Worm (Caenorhabditis elegans) whole organism, L4 larva: ENCODE results near the gene kin-21.

Source experiments
- D1046.2 ChIP-seq: fragments of 200-800 bp; sonication (Bioruptor generic); IDR thresholded peaks from 2 replicates; pipeline ENCODE4 v1.3.6; 2022; ENCODE audit warnings: missing genetic modification characterization, missing compliant biosample characterization
- F10B5.3 ChIP-seq: sonication (generic microtip); optimal IDR thresholded peaks from 2 replicates; lab custom pipeline; 2016; ENCODE audit warnings: mild to moderate bottlenecking, missing genetic modification characterization, missing compliant biosample characterization
- F26F4.8 ChIP-seq: fragments of 200-800 bp; sonication (Bioruptor generic); conservative IDR thresholded peaks from 2 replicates; pipeline ENCODE4 v1.3.6; 2022; ENCODE audit warnings: missing genetic modification characterization, missing compliant biosample characterization
- F37D6.2 ChIP-seq: sonication (generic microtip); optimal IDR thresholded peaks from 2 replicates; lab custom pipeline; 2016; ENCODE audit warnings: mild to moderate bottlenecking, missing genetic modification characterization, missing compliant biosample characterization
- F49E8.2 ChIP-seq: sonication (generic microtip); optimal IDR thresholded peaks from 2 replicates; lab custom pipeline; 2016; ENCODE audit warnings: missing compliant biosample characterization, mild to moderate bottlenecking, missing genetic modification characterization, borderline replicate concordance
- Y5F2A.4 ChIP-seq: fragments of 200-800 bp; sonication (Bioruptor generic); optimal IDR thresholded peaks from 2 replicates; lab custom pipeline; 2018; ENCODE audit warnings: mild to moderate bottlenecking, missing genetic modification characterization, missing compliant biosample characterization
- ZK337.2 ChIP-seq: fragments of 200-800 bp; sonication (Bioruptor generic); IDR thresholded peaks from 2 replicates; pipeline ENCODE4 v1.3.6; 2022; ENCODE audit warnings: missing genetic modification reagents, missing genetic modification characterization, missing compliant biosample characterization
- aly-2 ChIP-seq: sonication (generic microtip); optimal IDR thresholded peaks from 2 replicates; lab custom pipeline; 2018; ENCODE audit warnings: missing biosample characterization, missing genetic modification characterization
- arid-1 ChIP-seq: fragments of 200-800 bp; sonication (Bioruptor generic); conservative IDR thresholded peaks from 2 replicates; pipeline ENCODE4 v1.3.6; 2022; ENCODE audit warnings: missing genetic modification reagents, missing genetic modification characterization, missing compliant biosample characterization
- ceh-28 ChIP-seq: fragments of 150-350 bp; optimal IDR thresholded peaks from 2 replicates; lab custom pipeline; 2014; ENCODE audit warnings: missing biosample characterization, missing genetic modification reagents, missing genetic modification characterization
- ceh-32 ChIP-seq: sonication (generic microtip); optimal IDR thresholded peaks from 2 replicates; lab custom pipeline; 2016; ENCODE audit warnings: mild to moderate bottlenecking, missing genetic modification characterization, missing compliant biosample characterization; ENCODE audit not compliant: poor library complexity
- ceh-82 ChIP-seq: sonication (generic microtip); optimal IDR thresholded peaks from 2 replicates; lab custom pipeline; 2017; ENCODE audit warnings: missing biosample characterization, missing genetic modification characterization
- ces-1 ChIP-seq: fragments of 150-350 bp; sonication (generic microtip); optimal IDR thresholded peaks from 4 replicates; lab custom pipeline; 2014; ENCODE audit warnings: missing biosample characterization, missing genetic modification reagents, missing genetic modification characterization
- cey-2 ChIP-seq: sonication (generic microtip); optimal IDR thresholded peaks from 3 replicates; lab custom pipeline; 2017; ENCODE audit warnings: missing genetic modification characterization, mild to moderate bottlenecking, missing compliant biosample characterization, antibody characterized with exemption, borderline replicate concordance; ENCODE audit not compliant: insufficient read depth
- daf-12 ChIP-seq: fragments of 150-350 bp; optimal IDR thresholded peaks from 2 replicates; lab custom pipeline; 2014; ENCODE audit warnings: missing biosample characterization, missing genetic modification reagents, missing genetic modification characterization
- dmd-6 ChIP-seq: fragments of 200-800 bp; sonication (Bioruptor generic); IDR thresholded peaks from 2 replicates; pipeline ENCODE4 v1.3.6; 2022; ENCODE audit warnings: missing genetic modification reagents, missing genetic modification characterization, missing compliant biosample characterization
- dve-1 ChIP-seq: sonication (generic microtip); optimal IDR thresholded peaks from 2 replicates; lab custom pipeline; 2017; ENCODE audit warnings: antibody characterized with exemption, mild to moderate bottlenecking, missing genetic modification characterization, missing compliant biosample characterization; ENCODE audit not compliant: insufficient read depth
- egl-43 ChIP-seq: fragments of 200-800 bp; sonication (Bioruptor generic); IDR thresholded peaks from 2 replicates; pipeline ENCODE4 v1.3.6; 2022; ENCODE audit warnings: missing genetic modification reagents, missing genetic modification characterization, missing compliant biosample characterization
- fos-1 ChIP-seq: fragments of 150-350 bp; optimal IDR thresholded peaks from 2 replicates; lab custom pipeline; 2014; ENCODE audit warnings: missing biosample characterization, missing genetic modification characterization
- jun-1 ChIP-seq: fragments of 150-350 bp; optimal IDR thresholded peaks from 2 replicates; lab custom pipeline; 2014; ENCODE audit warnings: missing biosample characterization, missing genetic modification reagents, missing genetic modification characterization
- lin-1 ChIP-seq: fragments of 200-800 bp; sonication (Bioruptor generic); IDR thresholded peaks from 2 replicates; pipeline ENCODE4 v1.3.6; 2022; ENCODE audit warnings: missing genetic modification reagents, missing genetic modification characterization, missing compliant biosample characterization
- lin-15B ChIP-seq: fragments of 150-350 bp; sonication (generic microtip); optimal IDR thresholded peaks from 3 replicates; lab custom pipeline; 2014; ENCODE audit warnings: missing biosample characterization, missing genetic modification characterization
- lin-29 ChIP-seq: fragments of 200-800 bp; sonication (Bioruptor generic); IDR thresholded peaks from 2 replicates; pipeline ENCODE4 v1.3.6; 2022; ENCODE audit warnings: missing genetic modification reagents, missing genetic modification characterization, missing compliant biosample characterization
- lin-39 ChIP-seq: fragments of 150-350 bp; optimal IDR thresholded peaks from 2 replicates; lab custom pipeline; 2014; ENCODE audit warnings: missing biosample characterization, missing genetic modification reagents, missing genetic modification characterization
- lsy-2 ChIP-seq, 2 experiments: fragments of 150-350 bp in 1 of 2; sonication (generic microtip) in 1 of 2; optimal IDR thresholded peaks; 2 replicates each; lab custom pipeline; 2014 to 2017; ENCODE audit warnings: missing biosample characterization in 2 of 2, missing genetic modification characterization in 2 of 2
- mep-1 ChIP-seq: fragments of 150-350 bp; sonication (generic microtip); optimal IDR thresholded peaks from 3 replicates; lab custom pipeline; 2014; ENCODE audit warnings: missing biosample characterization, missing genetic modification characterization
- mes-2 ChIP-seq: sonication (generic microtip); optimal IDR thresholded peaks from 2 replicates; lab custom pipeline; 2016; ENCODE audit warnings: missing genotype, mild to moderate bottlenecking, missing genetic modification characterization, missing compliant biosample characterization; ENCODE audit not compliant: poor library complexity, severe bottlenecking
- nhr-11 ChIP-seq: fragments of 150-350 bp; optimal IDR thresholded peaks from 2 replicates; lab custom pipeline; 2014; ENCODE audit warnings: missing biosample characterization, missing genetic modification characterization
- nhr-28 ChIP-seq: fragments of 150-350 bp; optimal IDR thresholded peaks from 2 replicates; lab custom pipeline; 2014; ENCODE audit warnings: missing biosample characterization, missing genetic modification characterization
- pha-4 ChIP-seq, 2 experiments: fragments of 150-350 bp in 1 of 2; fragments of 200-800 bp in 1 of 2; sonication (Bioruptor generic) in 1 of 2; IDR thresholded peaks in 1 of 2; optimal IDR thresholded peaks in 1 of 2; 2 replicates each; pipeline versions ENCODE4 v1.3.6 to Lab custom; 2014 to 2022; ENCODE audit warnings: missing genetic modification characterization in 2 of 2, missing genetic modification reagents in 2 of 2, missing biosample characterization in 1 of 2, missing compliant biosample characterization in 1 of 2
- pqm-1 ChIP-seq: sonication (generic microtip); optimal IDR thresholded peaks from 2 replicates; lab custom pipeline; 2017; ENCODE audit warnings: missing biosample characterization, missing genetic modification characterization
- rbr-2 ChIP-seq: sonication (generic microtip); optimal IDR thresholded peaks from 2 replicates; lab custom pipeline; 2016; ENCODE audit warnings: missing genotype, missing genetic modification characterization, missing compliant biosample characterization
- saeg-2 ChIP-seq: fragments of 200-800 bp; sonication (Bioruptor generic); IDR thresholded peaks from 2 replicates; pipeline ENCODE4 v1.3.6; 2022; ENCODE audit warnings: missing genetic modification reagents, missing genetic modification characterization, missing compliant biosample characterization
- sdz-12 ChIP-seq: fragments of 200-800 bp; sonication (Bioruptor generic); optimal IDR thresholded peaks from 2 replicates; lab custom pipeline; 2018; ENCODE audit warnings: mild to moderate bottlenecking, missing genetic modification characterization, missing compliant biosample characterization
- skn-1 ChIP-seq: fragments of 150-350 bp; optimal IDR thresholded peaks from 2 replicates; lab custom pipeline; 2014; ENCODE audit warnings: missing biosample characterization, missing genetic modification characterization
- unc-39 ChIP-seq: sonication (generic microtip); optimal IDR thresholded peaks from 2 replicates; lab custom pipeline; 2017; ENCODE audit warnings: missing biosample characterization, missing genetic modification characterization
- unc-62 ChIP-seq, 3 experiments: fragments of 150-350 bp in 1 of 3; sonication (generic microtip); optimal IDR thresholded peaks in 2 of 3; peaks in 1 of 3; 1 replicate in 1 of 3; 2 replicates in 2 of 3; lab custom pipeline; 2014 to 2017; ENCODE audit warnings: missing biosample characterization in 3 of 3, missing genetic modification characterization in 3 of 3, missing genetic modification reagents in 3 of 3, missing genotype in 1 of 3
- zfp-3 ChIP-seq: fragments of 200-800 bp; sonication (Bioruptor generic); conservative IDR thresholded peaks from 2 replicates; pipeline ENCODE4 v1.3.6; 2022; ENCODE audit warnings: missing genetic modification reagents, missing genetic modification characterization, missing compliant biosample characterization
- ztf-11 ChIP-seq: fragments of 150-350 bp; optimal IDR thresholded peaks from 2 replicates; lab custom pipeline; 2014; ENCODE audit warnings: missing biosample characterization, missing genetic modification characterization

Gene kin-21

ce11 chrIV:9832586-9832985 is at the start of gene kin-21:
TSS of gene kin-21 (plus strand) at chrIV:9832886.
- no peak for TF ChIP-seq saeg-2
- no peak for TF ChIP-seq D1046.2 (GFP tag; lab: Robert Waterston, UW)
- no peak for TF ChIP-seq dve-1 (tag; lab: Kevin White, UChicago)
- no peak for TF ChIP-seq ceh-28 (tag; lab: Kevin White, UChicago)
- TF ChIP-seq ces-1, result no peak
- TF ChIP-seq fos-1 (tag; lab: Kevin White, UChicago), result no peak
- TF ChIP-seq pha-4 (GFP tag; IDR thresholded peaks at IDR 0.05; lab: Robert Waterston, UW), result no peak
- no peak for TF ChIP-seq pha-4 (tag; optimal IDR thresholded peaks at IDR 0.05; lab: Kevin White, UChicago)
- TF ChIP-seq lsy-2 (tag; optimal IDR thresholded peaks at IDR 0.05; lab: Kevin White, UChicago), result no peak
- TF ChIP-seq lin-39, result no peak
- no peak for TF ChIP-seq cey-2 (tag; lab: Kevin White, UChicago)
- TF ChIP-seq dmd-6 (GFP tag; lab: Robert Waterston, UW), result no peak
- no peak for TF ChIP-seq lin-1 (GFP tag; lab: Robert Waterston, UW)
- no peak for TF ChIP-seq F10B5.3 (tag; lab: Kevin White, UChicago)
- no peak for TF ChIP-seq ceh-32 (tag; lab: Kevin White, UChicago)
- TF ChIP-seq ztf-11, result no peak
- no peak for TF ChIP-seq lin-15B (tag; lab: Kevin White, UChicago)
- TF ChIP-seq jun-1 (tag; lab: Kevin White, UChicago), result no peak
- TF ChIP-seq mes-2, result no peak
- no peak for TF ChIP-seq unc-39 (tag; lab: Kevin White, UChicago)

ce11 chrIV:9784689-9785088 is 48.0 kb upstream of the kin-21 start, which contains the start of gene sre-4:
TSS of gene sre-4 (minus strand) at chrIV:9784789.
- TF ChIP-seq aly-2 (no peak), zfp-3 (GFP tag; lab: Robert Waterston, UW) (no peak), ceh-82 (tag; lab: Kevin White, UChicago) (no peak), F10B5.3 (tag; lab: Kevin White, UChicago) (no peak), ZK337.2 (no peak), egl-43 (GFP tag; lab: Robert Waterston, UW) (no peak)

ce11 chrIV:9789496-9789895 is 43.2 kb upstream of the kin-21 start, which contains the start of gene T13F2.4:
TSS of gene T13F2.4 (plus strand) at chrIV:9789796.
- TF ChIP-seq ces-1 (no peak), pqm-1 (tag; lab: Kevin White, UChicago) (no peak), daf-12 (no peak), F49E8.2 (no peak), nhr-11 (tag; lab: Kevin White, UChicago) (no peak), sdz-12 (GFP tag; lab: Kevin White, UChicago) (no peak), lin-29 (no peak), mep-1 (no peak), F26F4.8 (no peak), skn-1 (no peak), cey-2 (tag; lab: Kevin White, UChicago) (no peak), arid-1 (GFP tag; lab: Robert Waterston, UW) (no peak)
- TF ChIP-seq, all 104 proteins: peak for 0

ce11 chrIV:9790708-9791107 is 42.0 kb upstream of the kin-21 start:
- TF ChIP-seq rbr-2 (tag; lab: Kevin White, UChicago) (no peak), nhr-28 (tag; lab: Kevin White, UChicago) (peak; percentile 50), unc-62 (GFP tag; optimal IDR thresholded peaks at IDR 0.05 in 1 of 2; lab: Kevin White, UChicago) (peak in 1 of 2 experiments; percentile 91), unc-62 (tag; optimal IDR thresholded peaks at IDR 0.05; lab: Kevin White, UChicago) (no peak), mep-1 (no peak), F37D6.2 (tag; lab: Kevin White, UChicago) (no peak), Y5F2A.4 (no peak)
